Worm (Caenorhabditis elegans): ENCODE measurements around the gene C35A11.4.

DNA sequence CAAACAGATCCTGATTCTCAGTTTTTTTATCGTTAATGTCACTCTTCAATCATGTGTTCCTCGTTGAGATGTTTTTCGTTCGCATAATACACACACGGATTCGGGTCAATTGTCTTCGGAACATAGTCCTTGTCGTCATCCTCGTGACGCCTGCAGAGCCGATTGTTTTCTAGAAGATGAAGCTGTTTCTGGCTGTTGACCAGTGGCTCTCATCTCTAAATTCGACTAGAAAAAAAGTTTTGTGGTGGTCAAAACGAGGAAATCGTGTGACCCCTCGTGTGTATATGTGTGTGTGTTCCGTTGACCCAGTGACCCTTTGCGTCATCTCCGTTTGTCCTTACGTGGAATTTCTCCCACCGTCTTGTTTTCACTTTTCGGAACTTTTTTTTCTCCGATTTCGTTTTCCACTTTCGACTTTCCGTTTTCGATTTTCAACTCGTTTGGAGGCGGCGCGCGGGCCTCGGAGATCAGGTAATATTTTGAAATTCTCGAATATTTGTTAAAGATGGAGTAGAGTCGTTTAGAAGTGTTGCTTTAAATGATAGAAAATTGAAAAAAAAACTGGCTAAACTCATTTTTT, 6.9 kb downstream of the C35A11.4 start, which contains the start of gene C35A11.2:
- TF ChIP-seq attf-5 (GFP tag; optimal IDR thresholded peaks at IDR 0.05): no peak
- no peak for TF ChIP-seq lin-35 (GFP tag; optimal IDR thresholded peaks at IDR 0.05)
- TF ChIP-seq lsy-27 (tag; optimal IDR thresholded peaks at IDR 0.05; ENCODE audit: borderline replicate concordance, insufficient read depth): no peak
- TF ChIP-seq lin-54 (GFP tag; optimal IDR thresholded peaks at IDR 0.05): no peak
- no peak for TF ChIP-seq let-607 (tag; optimal IDR thresholded peaks at IDR 0.05)
- no peak for TF ChIP-seq die-1 (tag; optimal IDR thresholded peaks at IDR 0.05)
- TF ChIP-seq madf-8 (GFP tag; conservative IDR thresholded peaks at IDR 0.05): no peak
- TF ChIP-seq cebp-1 (GFP tag; IDR thresholded peaks at IDR 0.05): no peak
- no peak for TF ChIP-seq cebp-1 (tag; optimal IDR thresholded peaks at IDR 0.05)
- no peak for TF ChIP-seq sdz-38 (tag; optimal IDR thresholded peaks at IDR 0.05)
- no peak for TF ChIP-seq him-1 (tag; optimal IDR thresholded peaks at IDR 0.05)
- TF ChIP-seq C06A6.2 (GFP tag; conservative IDR thresholded peaks at IDR 0.05): no peak
